Worm (Caenorhabditis elegans): ENCODE data around the gene M153.5.
A peak's percentile ranks its signal among the peaks of the same experiment; 100 is the strongest.

M153.5 gene

ce11 chrX:12105458-12105857, 38.3 kb upstream of the M153.5 start:
- TF ChIP-seq nhr-10 (tag; optimal IDR thresholded peaks at IDR 0.05) (no peak), set-16 (GFP tag; IDR thresholded peaks at IDR 0.05) (peak; percentile 95)

ce11 chrX:12106004-12106403, 37.8 kb upstream of the M153.5 start:
- TF ChIP-seq lin-29 (GFP tag; IDR thresholded peaks at IDR 0.05) = peak; percentile 46; the same call in 1 of the 2 replicates
- peak; percentile 80 for TF ChIP-seq ztf-7 (tag; optimal IDR thresholded peaks at IDR 0.05)
- peak; percentile 77; the same call in 1 of the 2 replicates for TF ChIP-seq nhr-42 (GFP tag; IDR thresholded peaks at IDR 0.05)
- TF ChIP-seq rbr-2 (tag; optimal IDR thresholded peaks at IDR 0.05) = peak; percentile 86
- peak; percentile 71 for TF ChIP-seq spr-3 (GFP tag; optimal IDR thresholded peaks at IDR 0.05)
- peak; percentile 74 for TF ChIP-seq mxl-2 (GFP tag; conservative IDR thresholded peaks at IDR 0.05)
- TF ChIP-seq ama-1 (optimal IDR thresholded peaks at IDR 0.05) = no peak
- TF ChIP-seq T20F7.1 (GFP tag; optimal IDR thresholded peaks at IDR 0.05) = peak; percentile 64
- no peak for TF ChIP-seq mep-1 (tag; optimal IDR thresholded peaks at IDR 0.05)
- no peak for TF ChIP-seq lin-15B (tag; optimal IDR thresholded peaks at IDR 0.05)
- TF ChIP-seq unc-130 (GFP tag; optimal IDR thresholded peaks at IDR 0.05) = peak; percentile 69
- peak; percentile 81 for TF ChIP-seq hlh-30 (tag; optimal IDR thresholded peaks at IDR 0.05; ENCODE audit: insufficient read depth)
- peak; percentile 65 for TF ChIP-seq fkh-10 (GFP tag; optimal IDR thresholded peaks at IDR 0.05)
- no peak for TF ChIP-seq egl-43 (GFP tag; IDR thresholded peaks at IDR 0.05)
- TF ChIP-seq tra-1 (GFP tag; IDR thresholded peaks at IDR 0.05) = peak; percentile 93
- TF ChIP-seq lin-39 (tag; optimal IDR thresholded peaks at IDR 0.05) = no peak
- TF ChIP-seq ZK546.5 (tag; optimal IDR thresholded peaks at IDR 0.05) = no peak
- peak; percentile 94 for TF ChIP-seq nhr-41 (GFP tag; IDR thresholded peaks at IDR 0.05)
- TF ChIP-seq sdz-12 (GFP tag; optimal IDR thresholded peaks at IDR 0.05) = no peak
- TF ChIP-seq hmg-1.1 (GFP tag; IDR thresholded peaks at IDR 0.05) = peak; percentile 97
- peak; percentile 90 for TF ChIP-seq Y75B8A.6 (GFP tag; IDR thresholded peaks at IDR 0.05)
- peak; percentile 44 to 93 for TF ChIP-seq daf-16 (GFP tag; optimal IDR thresholded peaks at IDR 0.05)
- TF ChIP-seq daf-16 (tag; optimal IDR thresholded peaks at IDR 0.05) = peak; percentile 72
- TF ChIP-seq ztf-11 (tag; optimal IDR thresholded peaks at IDR 0.05) = no peak
- peak; percentile 27 to 63 for TF ChIP-seq mdl-1 (tag; optimal IDR thresholded peaks at IDR 0.05)
- TF ChIP-seq nhr-76 (tag; optimal IDR thresholded peaks at IDR 0.05) = no peak
- TF ChIP-seq madf-5 (GFP tag; IDR thresholded peaks at IDR 0.05) = peak in 1 of 2 experiments; percentile 88
- 0 out of 2 replicates have a peak, but pooled peaks have one; percentile 77 for TF ChIP-seq F44E2.7 (GFP tag; IDR thresholded peaks at IDR 0.05)
- TF ChIP-seq duxl-1 (tag; optimal IDR thresholded peaks at IDR 0.05; ENCODE audit: poor library complexity) = peak; percentile 90
- TF ChIP-seq snpc-1.2 (GFP tag; IDR thresholded peaks at IDR 0.05) = peak; percentile 93
- peak; percentile 86 for TF ChIP-seq ceh-44 (GFP tag; IDR thresholded peaks at IDR 0.05)
- TF ChIP-seq aly-2 (tag; optimal IDR thresholded peaks at IDR 0.05) = no peak
- TF ChIP-seq ceh-32 (tag; optimal IDR thresholded peaks at IDR 0.05; ENCODE audit: poor library complexity) = peak; percentile 71
- peak; percentile 95 for TF ChIP-seq pha-4 (GFP tag; IDR thresholded peaks at IDR 0.05)
- no peak for TF ChIP-seq pha-4 (tag; optimal IDR thresholded peaks at IDR 0.05)
- TF ChIP-seq nhr-77 (tag; optimal IDR thresholded peaks at IDR 0.05) = peak; percentile 56
- TF ChIP-seq madf-9 (GFP tag; conservative IDR thresholded peaks at IDR 0.05) = peak; percentile 85
- TF ChIP-seq egl-27 (tag; optimal IDR thresholded peaks at IDR 0.05) = no peak
- TF ChIP-seq mes-2 (tag; optimal IDR thresholded peaks at IDR 0.05; ENCODE audit: poor library complexity, severe bottlenecking) = no peak
- TF ChIP-seq ceh-20 (GFP tag; IDR thresholded peaks at IDR 0.05) = peak; percentile 87
- peak; percentile 84 for TF ChIP-seq Y5F2A.4 (GFP tag; optimal IDR thresholded peaks at IDR 0.05)
- no peak for TF ChIP-seq set-16 (GFP tag; IDR thresholded peaks at IDR 0.05)
- peak; percentile 94 for TF ChIP-seq arid-1 (GFP tag; conservative IDR thresholded peaks at IDR 0.05)
- TF ChIP-seq daf-12 (tag; optimal IDR thresholded peaks at IDR 0.05) = no peak
- peak; percentile 19 for TF ChIP-seq skn-1 (tag; optimal IDR thresholded peaks at IDR 0.05)
- TF ChIP-seq F10B5.3 (tag; optimal IDR thresholded peaks at IDR 0.05) = peak; percentile 82
- TF ChIP-seq nhr-11 (tag; optimal IDR thresholded peaks at IDR 0.05) = peak; percentile 52
- peak; percentile 96 for TF ChIP-seq aha-1 (tag)
- TF ChIP-seq zag-1 (tag; optimal IDR thresholded peaks at IDR 0.05) = peak; percentile 46

Measured in whole organism, L4 larva.